Fruit fly (Drosophila melanogaster) whole organism, prepupa: ENCODE data around the gene pigeon.

ENCODE experiments used
- CG31627 ChIP-seq: fragments of 200-800 bp; sonication (Bioruptor generic); optimal IDR thresholded peaks from 3 replicates; lab custom pipeline; 2016; ENCODE audit warnings: missing biosample characterization, missing genetic modification characterization
- CG6792 ChIP-seq: fragments of 200-800 bp; sonication (Bioruptor generic); optimal IDR thresholded peaks from 3 replicates; lab custom pipeline; 2016; ENCODE audit warnings: missing biosample characterization, missing genetic modification characterization

dm6 chr2L:19141435-19142126 is 44.3 kb upstream of the pigeon start:
- TF ChIP-seq CG31627 (GFP tag; lab: Kevin White, UChicago) = peak; percentile 92
- peak; percentile 82 for TF ChIP-seq CG6792
